Fruit fly (Drosophila melanogaster): Measurements from ENCODE around the gene Or10a.

- TF ChIP-seq pan (optimal IDR thresholded peaks at IDR 0.05), result no peak
- TF ChIP-seq EcR (GFP tag; optimal IDR thresholded peaks at IDR 0.05), result no peak
- no peak for TF ChIP-seq psq (optimal IDR thresholded peaks at IDR 0.05)
- TF ChIP-seq Dll (optimal IDR thresholded peaks at IDR 0.05), result no peak
- no peak for TF ChIP-seq CG8478 (optimal IDR thresholded peaks at IDR 0.05)
- TF ChIP-seq usp (GFP tag; optimal IDR thresholded peaks at IDR 0.05), result no peak
Measured at dm6 chrX:11370792-11371191, 46.4 kb downstream of the Or10a start.
